Fruit fly (Drosophila melanogaster) whole organism, embryonic: ENCODE measurements around the gene CG42525.

ENCODE experiments used
- Awh ChIP-seq: fragments of 200-800 bp; sonication (Bioruptor generic); IDR thresholded peaks from 2 replicates; pipeline ENCODE4, ENCODE4 v1.3.6; 2022; ENCODE audit warnings: missing biosample characterization, missing genetic modification characterization
- Bdp1 ChIP-seq: fragments of 200-800 bp; sonication (Bioruptor generic); optimal IDR thresholded peaks from 3 replicates; lab custom pipeline; 2016; ENCODE audit warnings: missing biosample characterization, missing genetic modification characterization
- Bgb ChIP-seq: fragments of 200-800 bp; sonication (Bioruptor generic); IDR thresholded peaks from 2 replicates; pipeline ENCODE4 v1.3.6; 2022; ENCODE audit warnings: missing biosample characterization, missing genetic modification characterization; ENCODE audit not compliant: partially characterized antibody
- Blimp-1 ChIP-seq: fragments of 200-800 bp; sonication (Bioruptor generic); optimal IDR thresholded peaks from 3 replicates; lab custom pipeline; 2018; ENCODE audit warnings: missing biosample characterization, missing genetic modification characterization, mild to moderate bottlenecking, moderate library complexity, missing genetic modification reagents
- CG1024 ChIP-seq: fragments of 200-800 bp; sonication (Bioruptor generic); IDR thresholded peaks from 2 replicates; pipeline ENCODE4 v1.3.6; 2022; ENCODE audit warnings: missing biosample characterization, missing genetic modification characterization
- CG10565 ChIP-seq: fragments of 200-800 bp; sonication (Bioruptor generic); optimal IDR thresholded peaks from 3 replicates; lab custom pipeline; 2016; ENCODE audit warnings: missing biosample characterization, mild to moderate bottlenecking, missing genetic modification characterization
- CG11398 ChIP-seq: fragments of 200-800 bp; sonication (Bioruptor generic); optimal IDR thresholded peaks from 2 replicates; lab custom pipeline; 2016; ENCODE audit warnings: missing biosample characterization, missing genetic modification characterization
- CG11560 ChIP-seq: fragments of 200-800 bp; sonication (Bioruptor generic); IDR thresholded peaks from 3 replicates; pipeline ENCODE4 v1.3.6; 2022; ENCODE audit warnings: missing biosample characterization, missing genetic modification characterization
- CG11696 ChIP-seq: fragments of 200-800 bp; sonication (Bioruptor generic); IDR thresholded peaks from 2 replicates; pipeline ENCODE4 v1.3.6; 2022; ENCODE audit warnings: missing biosample characterization, missing genetic modification characterization
- CG14441 ChIP-seq: fragments of 200-800 bp; sonication (Bioruptor generic); IDR thresholded peaks from 2 replicates; pipeline ENCODE4 v1.3.6; 2022; ENCODE audit warnings: missing biosample characterization, missing genetic modification characterization
- CG1647 ChIP-seq: fragments of 200-800 bp; sonication (Bioruptor generic); optimal IDR thresholded peaks from 3 replicates; lab custom pipeline; 2016; ENCODE audit warnings: missing biosample characterization, missing genetic modification characterization
- CG16815 ChIP-seq: fragments of 200-800 bp; sonication (Bioruptor generic); optimal IDR thresholded peaks from 3 replicates; lab custom pipeline; 2017; ENCODE audit warnings: missing biosample characterization, mild to moderate bottlenecking, missing genetic modification characterization
- CG18262 ChIP-seq: fragments of 200-800 bp; optimal IDR thresholded peaks from 3 replicates; lab custom pipeline; 2019; ENCODE audit warnings: missing biosample characterization, mild to moderate bottlenecking, missing genetic modification characterization, moderate library complexity
- CG2712 ChIP-seq: fragments of 200-800 bp; optimal IDR thresholded peaks from 3 replicates; lab custom pipeline; 2019; ENCODE audit warnings: missing biosample characterization, mild to moderate bottlenecking, missing genetic modification characterization, moderate library complexity
- CG3726 ChIP-seq: fragments of 200-800 bp; sonication (Bioruptor generic); IDR thresholded peaks from 3 replicates; pipeline ENCODE4, ENCODE4 v1.3.6; 2022; ENCODE audit warnings: missing biosample characterization, missing genetic modification characterization
- CG3995 ChIP-seq: fragments of 200-800 bp; sonication (Bioruptor generic); optimal IDR thresholded peaks from 3 replicates; lab custom pipeline; 2016; ENCODE audit warnings: missing biosample characterization, missing genetic modification characterization
- CG4360 ChIP-seq: fragments of 200-800 bp; sonication (Bioruptor generic); IDR thresholded peaks from 2 replicates; pipeline ENCODE4 v1.3.6; 2022; ENCODE audit warnings: missing biosample characterization, missing genetic modification characterization
- CG43689 ChIP-seq: fragments of 200-800 bp; sonication (Bioruptor generic); IDR thresholded peaks from 2 replicates; pipeline ENCODE4 v1.3.6; 2022; ENCODE audit warnings: missing biosample characterization, missing genetic modification characterization
- CHES-1-like ChIP-seq: fragments of 200-800 bp; sonication (Bioruptor generic); optimal IDR thresholded peaks from 2 replicates; lab custom pipeline; 2016; ENCODE audit warnings: missing biosample characterization, missing genetic modification characterization
- CkIIα-i1 ChIP-seq: fragments of 200-800 bp; sonication (Bioruptor generic); IDR thresholded peaks from 2 replicates; pipeline ENCODE4 v1.3.6; 2022; ENCODE audit warnings: missing biosample characterization, missing genetic modification characterization
- CrebB ChIP-seq: fragments of 200-800 bp; sonication (Bioruptor generic); optimal IDR thresholded peaks from 3 replicates; lab custom pipeline; 2018; ENCODE audit warnings: missing biosample characterization, mild to moderate bottlenecking, missing genetic modification characterization
- Dad ChIP-seq: fragments of 200-800 bp; sonication (Bioruptor generic); optimal IDR thresholded peaks from 3 replicates; lab custom pipeline; 2016; ENCODE audit warnings: missing biosample characterization, missing genetic modification characterization
- Dek ChIP-seq: fragments of 200-800 bp; sonication (Bioruptor generic); optimal IDR thresholded peaks from 3 replicates; lab custom pipeline; 2019; ENCODE audit warnings: missing biosample characterization, mild to moderate bottlenecking, missing genetic modification characterization, moderate library complexity
- Doc3 ChIP-seq: fragments of 200-800 bp; sonication (Bioruptor generic); IDR thresholded peaks from 3 replicates; pipeline ENCODE4 v1.3.6; 2022; ENCODE audit warnings: missing biosample characterization, missing genetic modification characterization; ENCODE audit not compliant: partially characterized antibody
- Fer2 ChIP-seq: fragments of 200-800 bp; sonication (Bioruptor generic); optimal IDR thresholded peaks from 2 replicates; lab custom pipeline; 2018; ENCODE audit warnings: missing biosample characterization, mild to moderate bottlenecking, missing genetic modification characterization, moderate library complexity
- HmgZ ChIP-seq: fragments of 200-800 bp; sonication (Bioruptor generic); optimal IDR thresholded peaks from 2 replicates; lab custom pipeline; 2018; ENCODE audit warnings: missing biosample characterization, mild to moderate bottlenecking, missing genetic modification characterization
- Hsf ChIP-seq: fragments of 200-800 bp; sonication (Bioruptor generic); optimal IDR thresholded peaks from 3 replicates; lab custom pipeline; 2016; ENCODE audit warnings: missing biosample characterization, missing genetic modification characterization
- Lhr ChIP-seq: fragments of 200-800 bp; sonication (Bioruptor generic); optimal IDR thresholded peaks from 3 replicates; lab custom pipeline; 2017; ENCODE audit warnings: mild to moderate bottlenecking, missing biosample characterization, missing genetic modification reagents, missing genetic modification characterization
- Mrtf ChIP-seq: fragments of 200-800 bp; sonication (Bioruptor generic); IDR thresholded peaks from 3 replicates; pipeline ENCODE4 v1.3.6; 2022; ENCODE audit warnings: missing biosample characterization, missing genetic modification characterization
- Ptx1 ChIP-seq: fragments of 200-800 bp; sonication (Bioruptor generic); IDR thresholded peaks from 2 replicates; pipeline ENCODE4 v1.3.6; 2022; ENCODE audit warnings: missing biosample characterization, missing genetic modification characterization
- Ravus ChIP-seq: fragments of 200-800 bp; sonication (Bioruptor generic); IDR thresholded peaks from 2 replicates; pipeline ENCODE4 v1.3.6; 2022; ENCODE audit warnings: missing biosample characterization, missing genetic modification characterization
- Side ChIP-seq: fragments of 200-800 bp; sonication (Bioruptor generic); optimal IDR thresholded peaks from 2 replicates; lab custom pipeline; 2016; ENCODE audit warnings: missing biosample characterization, missing genetic modification characterization
- Sin3A ChIP-seq: fragments of >200 bp; optimal IDR thresholded peaks from 2 replicates; lab custom pipeline; 2018
- abd-A ChIP-seq: fragments of 200-800 bp; sonication (Bioruptor generic); optimal IDR thresholded peaks from 3 replicates; lab custom pipeline; 2019; ENCODE audit warnings: missing biosample characterization, mild to moderate bottlenecking, missing genetic modification characterization, moderate library complexity
- al ChIP-seq: fragments of 200-800 bp; sonication (Bioruptor generic); IDR thresholded peaks from 2 replicates; pipeline ENCODE4 v1.3.6; 2022; ENCODE audit warnings: missing biosample characterization, missing genetic modification characterization
- chm ChIP-seq: fragments of 200-800 bp; sonication (Bioruptor generic); IDR thresholded peaks from 2 replicates; pipeline ENCODE4 v1.3.6; 2022; ENCODE audit warnings: missing biosample characterization, missing genetic modification characterization
- ci ChIP-seq: fragments of 200-800 bp; sonication (Bioruptor generic); IDR thresholded peaks from 3 replicates; pipeline ENCODE4 v1.3.6; 2022; ENCODE audit warnings: missing biosample characterization, missing genetic modification characterization
- corto ChIP-seq: fragments of 200-800 bp; sonication (Bioruptor generic); optimal IDR thresholded peaks from 2 replicates; lab custom pipeline; 2016; ENCODE audit warnings: missing biosample characterization, mild to moderate bottlenecking, missing genetic modification characterization, moderate library complexity
- crol ChIP-seq: fragments of 200-800 bp; sonication (Bioruptor generic); IDR thresholded peaks from 2 replicates; pipeline ENCODE4 v1.3.6; 2022; ENCODE audit warnings: missing biosample characterization, missing genetic modification characterization
- dmrt11E ChIP-seq: fragments of 200-800 bp; sonication (Bioruptor generic); optimal IDR thresholded peaks from 3 replicates; lab custom pipeline; 2018; ENCODE audit warnings: missing biosample characterization, mild to moderate bottlenecking, missing genetic modification characterization, moderate library complexity
- hbn ChIP-seq: fragments of 200-800 bp; sonication (Bioruptor generic); IDR thresholded peaks from 2 replicates; pipeline ENCODE4 v1.3.6; 2022; ENCODE audit warnings: missing biosample characterization, missing genetic modification characterization; ENCODE audit not compliant: partially characterized antibody
- hkb ChIP-seq, 2 experiments: fragments of 200-800 bp in 1 of 2; fragments of >200 bp in 1 of 2; sonication (Bioruptor generic) in 1 of 2; IDR thresholded peaks in 1 of 2; optimal IDR thresholded peaks in 1 of 2; 2 replicates each; pipeline versions ENCODE4 v1.3.6 to Lab custom; 2017 to 2022; ENCODE audit warnings: missing biosample characterization in 1 of 2, missing genetic modification characterization in 1 of 2
- jigr1 ChIP-seq: fragments of 200-800 bp; sonication (Bioruptor generic); IDR thresholded peaks from 3 replicates; pipeline ENCODE4 v1.3.6; 2022; ENCODE audit warnings: missing biosample characterization, missing genetic modification characterization
- knrl ChIP-seq: fragments of 200-800 bp; sonication (Bioruptor generic); IDR thresholded peaks from 3 replicates; pipeline ENCODE4 v1.3.6; 2022; ENCODE audit warnings: missing biosample characterization, missing genetic modification characterization; ENCODE audit not compliant: partially characterized antibody
- maf-S ChIP-seq: fragments of 200-800 bp; sonication (Bioruptor generic); optimal IDR thresholded peaks from 2 replicates; lab custom pipeline; 2016; ENCODE audit warnings: missing biosample characterization, missing genetic modification characterization
- pum ChIP-seq: fragments of 200-800 bp; sonication (Bioruptor generic); optimal IDR thresholded peaks from 2 replicates; lab custom pipeline; 2016; ENCODE audit warnings: missing biosample characterization, missing genetic modification characterization
- tio ChIP-seq: fragments of 200-800 bp; sonication (Bioruptor generic); optimal IDR thresholded peaks from 2 replicates; lab custom pipeline; 2017; ENCODE audit warnings: missing biosample characterization, missing genetic modification characterization, inconsistent platforms
- toy ChIP-seq: fragments of 200-800 bp; sonication (Bioruptor generic); IDR thresholded peaks from 2 replicates; pipeline ENCODE4 v1.3.6; 2022; ENCODE audit warnings: missing biosample characterization, missing genetic modification characterization
- wor ChIP-seq: fragments of 200-800 bp; sonication (Bioruptor generic); IDR thresholded peaks from 2 replicates; pipeline ENCODE4 v1.3.6; 2022; ENCODE audit warnings: missing biosample characterization, missing genetic modification characterization
- yki ChIP-seq: fragments of >200 bp; optimal IDR thresholded peaks from 3 replicates; lab custom pipeline; 2018
- z ChIP-seq: fragments of 200-800 bp; sonication (Bioruptor generic); IDR thresholded peaks from 3 replicates; pipeline ENCODE4 v1.3.6; 2022; ENCODE audit warnings: missing biosample characterization, missing genetic modification characterization

CG42525 gene

dm6 chr3L:3178530-3179096, 10.9 kb downstream of the CG42525 start, which contains the start of the genes MnM and Girdin (continued):
- TF ChIP-seq Awh (no peak), CG1647 (peak; percentile 23), dmrt11E (peak; percentile 38), ci (GFP tag; lab: Robert Waterston, UW) (peak; percentile 53; the same call in 1 of the 3 replicates), Lhr (GFP tag; lab: Kevin White, UChicago) (peak; percentile 72), CG3995 (GFP tag; lab: Kevin White, UChicago) (peak; percentile 86), toy (GFP tag; lab: Robert Waterston, UW) (no peak), CG4360 (GFP tag; lab: Robert Waterston, UW) (no peak), chm (GFP tag; lab: Robert Waterston, UW) (no peak), Sin3A (lab: Kevin White, UChicago) (peak; percentile 99), CrebB (tag; lab: Kevin White, UChicago) (peak; percentile 12), CG3726 (no peak), Bdp1 (peak; percentile 54), Fer2 (peak; percentile 24), abd-A (tag; lab: Kevin White, UChicago) (no peak), CG1024 (no peak), Dek (tag; lab: Kevin White, UChicago) (peak; percentile 29), Mrtf (no peak), al (peak; percentile 44; the same call in 1 of the 2 replicates), CG10565 (GFP tag; lab: Kevin White, UChicago) (no peak), tio (GFP tag; lab: Kevin White, UChicago) (no peak), Dad (GFP tag; lab: Kevin White, UChicago) (peak; percentile 60), CG43689 (GFP tag; lab: Robert Waterston, UW) (no peak), CkIIα-i1 (no peak), hbn (GFP tag; lab: Robert Waterston, UW) (peak; percentile 75), HmgZ (peak; percentile 82), CG11696 (GFP tag; lab: Robert Waterston, UW) (no peak), Hsf (GFP tag; lab: Kevin White, UChicago) (peak; percentile 77), CG11560 (peak; percentile 53; the same call in 1 of the 3 replicates), Side (GFP tag; lab: Kevin White, UChicago) (peak; percentile 49), maf-S (peak; percentile 75), Blimp-1 (no peak), Doc3 (peak; percentile 82), yki (lab: Kevin White, UChicago) (no peak), Ravus (GFP tag; lab: Robert Waterston, UW) (no peak), Ptx1 (GFP tag; lab: Robert Waterston, UW) (no peak), jigr1 (GFP tag; lab: Robert Waterston, UW) (no peak), Bgb (GFP tag; lab: Robert Waterston, UW) (peak; percentile 74), crol (no peak), CG16815 (GFP tag; lab: Kevin White, UChicago) (peak; percentile 4), knrl (GFP tag; lab: Robert Waterston, UW) (peak; percentile 88), corto (GFP tag; lab: Kevin White, UChicago) (no peak), CG14441 (GFP tag; lab: Robert Waterston, UW) (0 out of 2 replicates have a peak, but pooled peaks have one; percentile 19), CHES-1-like (peak; percentile 86), CG11398 (GFP tag; lab: Kevin White, UChicago) (no peak), hkb (optimal IDR thresholded peaks at IDR 0.05; lab: Kevin White, UChicago) (peak; percentile 89), hkb (GFP tag; IDR thresholded peaks at IDR 0.05; lab: Robert Waterston, UW) (no peak), CG18262 (no peak), pum (GFP tag; lab: Kevin White, UChicago) (peak; percentile 79), CG2712 (peak; percentile 55), z (no peak), wor (GFP tag; lab: Robert Waterston, UW) (peak; percentile 24; the same call in 1 of the 2 replicates)
